Fruit fly (Drosophila melanogaster) whole organism, wandering third instar larva: ENCODE results near the gene CG33127.

ENCODE experiments used
- Abd-B ChIP-seq: fragments of >200 bp; optimal IDR thresholded peaks from 2 replicates; lab custom pipeline; 2017; ENCODE audit warnings: missing biosample characterization, missing genetic modification characterization
- CG32264 ChIP-seq: fragments of 200-800 bp; sonication (Bioruptor generic); optimal IDR thresholded peaks from 2 replicates; lab custom pipeline; 2016; ENCODE audit warnings: missing biosample characterization, missing genetic modification characterization
- CG9705 ChIP-seq: fragments of 200-800 bp; sonication (Bioruptor generic); optimal IDR thresholded peaks from 2 replicates; lab custom pipeline; 2018; ENCODE audit warnings: missing biosample characterization, mild to moderate bottlenecking, missing genetic modification characterization
- CrebA ChIP-seq: fragments of 200-800 bp; sonication (Bioruptor generic); optimal IDR thresholded peaks from 2 replicates; lab custom pipeline; 2016; ENCODE audit warnings: missing biosample characterization, mild to moderate bottlenecking, missing genetic modification characterization, borderline replicate concordance
- Dfd ChIP-seq: fragments of >200 bp; optimal IDR thresholded peaks from 2 replicates; lab custom pipeline; 2017; ENCODE audit warnings: missing biosample characterization, missing genetic modification characterization
- Dif ChIP-seq: fragments of 200-275, 200-300 bp; sonication (Bioruptor generic); optimal IDR thresholded peaks from 2 replicates; lab custom pipeline; 2018; ENCODE audit warnings: missing biosample characterization, missing genetic modification characterization; ENCODE audit not compliant: partially characterized antibody
- Hnf4 ChIP-seq: fragments of 200-800 bp; sonication (Bioruptor generic); optimal IDR thresholded peaks from 2 replicates; lab custom pipeline; 2016; ENCODE audit warnings: missing biosample characterization, mild to moderate bottlenecking, missing genetic modification characterization
- Hr78 ChIP-seq: fragments of >200 bp; optimal IDR thresholded peaks from 2 replicates; lab custom pipeline; 2017; ENCODE audit warnings: missing biosample characterization, missing genetic modification characterization
- Hr83 ChIP-seq: fragments of 200-300 bp; sonication (Bioruptor generic); optimal IDR thresholded peaks from 2 replicates; lab custom pipeline; 2016; ENCODE audit warnings: missing biosample characterization, mild to moderate bottlenecking, missing genetic modification characterization, moderate library complexity; ENCODE audit not compliant: poor library complexity, severe bottlenecking
- Jra ChIP-seq: sonication (Bioruptor generic); optimal IDR thresholded peaks from 2 replicates; lab custom pipeline; 2016; ENCODE audit warnings: missing biosample characterization, missing genetic modification characterization
- Mio ChIP-seq: sonication (Bioruptor generic); optimal IDR thresholded peaks from 2 replicates; lab custom pipeline; 2016; ENCODE audit warnings: missing biosample characterization, missing genetic modification characterization
- N ChIP-seq: fragments of >200 bp; optimal IDR thresholded peaks from 2 replicates; lab custom pipeline; 2018; ENCODE audit warnings: missing biosample characterization, missing external identifiers, missing genetic modification characterization
- Rel ChIP-seq, 2 experiments: fragments of 200-800 bp; sonication (Bioruptor generic) in 1 of 2; optimal IDR thresholded peaks; 2 replicates in 1 of 2; 3 replicates in 1 of 2; lab custom pipeline; 2016 to 2019; ENCODE audit warnings: mild to moderate bottlenecking in 2 of 2, missing biosample characterization in 2 of 2, missing genetic modification characterization in 2 of 2, moderate library complexity in 1 of 2
- Sp1 ChIP-seq: fragments of 200-800 bp; sonication (Bioruptor generic); optimal IDR thresholded peaks from 3 replicates; lab custom pipeline; 2019; ENCODE audit warnings: missing biosample characterization, mild to moderate bottlenecking, missing genetic modification characterization, moderate library complexity
- Vsx2 ChIP-seq: fragments of 200-300, 225-300 bp; sonication (Bioruptor generic); optimal IDR thresholded peaks from 2 replicates; lab custom pipeline; 2018; ENCODE audit warnings: missing biosample characterization, missing genetic modification characterization; ENCODE audit not compliant: partially characterized antibody
- br ChIP-seq: fragments of 200-800 bp; sonication (Bioruptor generic); optimal IDR thresholded peaks from 2 replicates; lab custom pipeline; 2016; ENCODE audit warnings: missing biosample characterization, missing genetic modification characterization
- brk ChIP-seq: fragments of 200-800 bp; sonication (Bioruptor generic); optimal IDR thresholded peaks from 2 replicates; lab custom pipeline; 2016; ENCODE audit warnings: missing biosample characterization, mild to moderate bottlenecking, missing genetic modification characterization
- dmrt93B ChIP-seq: fragments of 200-800 bp; sonication (Bioruptor generic); optimal IDR thresholded peaks from 2 replicates; lab custom pipeline; 2018; ENCODE audit warnings: missing biosample characterization, mild to moderate bottlenecking, missing genetic modification characterization
- dsf ChIP-seq: sonication (Bioruptor generic); optimal IDR thresholded peaks from 2 replicates; lab custom pipeline; 2016; ENCODE audit warnings: missing biosample characterization, missing genetic modification characterization, borderline replicate concordance
- ey ChIP-seq: fragments of 200-800 bp; sonication (Bioruptor generic); optimal IDR thresholded peaks from 2 replicates; lab custom pipeline; 2016; ENCODE audit warnings: missing biosample characterization, missing genetic modification characterization
- foxo ChIP-seq, 2 experiments: fragments of 200-800 bp; sonication (Bioruptor generic); optimal IDR thresholded peaks; 2 replicates in 1 of 2; 3 replicates in 1 of 2; lab custom pipeline; 2016 to 2017; ENCODE audit warnings: missing biosample characterization in 2 of 2, missing genetic modification characterization in 2 of 2
- fru ChIP-seq: fragments of 200-800 bp; sonication (Bioruptor generic); optimal IDR thresholded peaks from 3 replicates; lab custom pipeline; 2016; ENCODE audit warnings: missing biosample characterization, mild to moderate bottlenecking, missing genetic modification characterization
- h ChIP-seq: fragments of 200-800 bp; sonication (Bioruptor generic); optimal IDR thresholded peaks from 3 replicates; lab custom pipeline; 2016; ENCODE audit warnings: missing biosample characterization, mild to moderate bottlenecking, missing genetic modification characterization
- jim ChIP-seq: fragments of 175-275, 200-325 bp; sonication (Bioruptor generic); optimal IDR thresholded peaks from 2 replicates; lab custom pipeline; 2016; ENCODE audit warnings: missing biosample characterization, mild to moderate bottlenecking, missing genetic modification characterization
- lola ChIP-seq: fragments of >200 bp; optimal IDR thresholded peaks from 2 replicates; lab custom pipeline; 2017; ENCODE audit warnings: missing biosample characterization, missing genetic modification characterization
- pan ChIP-seq: fragments of >200 bp; optimal IDR thresholded peaks from 2 replicates; lab custom pipeline; 2017
- rgr ChIP-seq: fragments of 200-800 bp; sonication (Bioruptor generic); optimal IDR thresholded peaks from 3 replicates; lab custom pipeline; 2016; ENCODE audit warnings: missing biosample characterization, mild to moderate bottlenecking, missing genetic modification characterization
- sage ChIP-seq: fragments of 200-800 bp; sonication (Bioruptor generic); optimal IDR thresholded peaks from 2 replicates; lab custom pipeline; 2016; ENCODE audit warnings: missing biosample characterization, mild to moderate bottlenecking, missing genetic modification characterization
- tai ChIP-seq: sonication (Bioruptor generic); optimal IDR thresholded peaks from 2 replicates; lab custom pipeline; 2016; ENCODE audit warnings: missing biosample characterization, missing genetic modification characterization
- usp ChIP-seq: fragments of >200 bp; optimal IDR thresholded peaks from 2 replicates; lab custom pipeline; 2017; ENCODE audit warnings: missing biosample characterization, missing genetic modification characterization
- woc ChIP-seq: sonication (Bioruptor generic); optimal IDR thresholded peaks from 2 replicates; lab custom pipeline; 2016; ENCODE audit warnings: missing biosample characterization, mild to moderate bottlenecking, missing genetic modification characterization

CG33127 gene

DNA sequence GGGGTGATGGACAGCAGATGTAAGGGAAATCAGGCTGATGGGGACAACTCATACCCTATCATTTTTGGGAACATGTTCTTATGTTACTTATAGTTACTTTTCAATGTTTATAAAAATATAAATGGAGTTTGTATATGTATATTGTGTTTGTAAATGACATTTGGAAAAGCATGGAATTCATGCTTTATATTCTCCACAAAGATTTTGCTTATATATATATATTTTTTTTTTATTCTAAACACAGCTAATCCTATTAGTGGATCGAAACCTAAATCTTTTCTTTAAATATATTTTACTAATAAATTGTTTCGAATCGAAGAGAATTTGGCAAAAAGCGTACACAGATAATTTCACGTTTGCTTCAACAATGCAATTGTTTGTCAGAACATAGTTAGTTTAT is 32.9 kb upstream of the CG33127 start, which contains the start of gene Amnionless:
Amnionless (minus strand) TSS at position 101 of the 400 bp plus-strand sequence.
- no peak for TF ChIP-seq Jra
- no peak for TF ChIP-seq CrebA (GFP tag; lab: Kevin White, UChicago)
- no peak for TF ChIP-seq Hr78
- no peak for TF ChIP-seq Abd-B (GFP tag; lab: Kevin White, UChicago)
- TF ChIP-seq usp (GFP tag; lab: Kevin White, UChicago), result no peak
- no peak for TF ChIP-seq brk (GFP tag; lab: Kevin White, UChicago)
- no peak for TF ChIP-seq br (GFP tag; lab: Kevin White, UChicago)
- no peak for TF ChIP-seq Rel (GFP tag; optimal IDR thresholded peaks at IDR 0.05; lab: Kevin White, UChicago)
- no peak for TF ChIP-seq Rel (tag; optimal IDR thresholded peaks at IDR 0.05; lab: Kevin White, UChicago)
- TF ChIP-seq Mio (GFP tag; lab: Kevin White, UChicago), result no peak
- TF ChIP-seq ey (GFP tag; lab: Kevin White, UChicago), result no peak
- no peak for TF ChIP-seq woc (GFP tag; lab: Kevin White, UChicago)
- no peak for TF ChIP-seq Sp1 (GFP tag; lab: Kevin White, UChicago)
- TF ChIP-seq foxo (GFP tag; optimal IDR thresholded peaks at IDR 0.05; lab: Kevin White, UChicago), result no peak
- TF ChIP-seq, all 38 proteins: peak for 0

DNA sequence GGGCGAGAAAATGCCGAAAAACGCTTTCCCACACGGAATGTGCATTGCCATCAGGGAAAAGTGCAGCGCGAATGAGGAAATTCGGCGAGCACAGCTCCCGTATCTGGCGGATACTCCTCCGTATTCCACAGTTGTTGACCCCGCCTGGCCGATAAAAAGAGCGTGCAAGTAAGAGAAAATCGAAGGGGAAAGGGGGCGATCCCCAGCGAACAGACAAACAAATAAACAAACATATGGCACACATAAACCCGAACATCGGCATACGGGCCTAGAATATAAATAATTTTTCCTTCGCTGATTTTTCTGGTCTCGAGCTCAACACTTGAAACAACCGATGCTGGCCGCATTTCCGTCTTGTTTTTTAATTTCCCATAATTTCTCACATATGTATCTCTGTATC is 31.5 kb upstream of the CG33127 start:
- no peak for TF ChIP-seq Mio (GFP tag; lab: Kevin White, UChicago)
- no peak for TF ChIP-seq fru (GFP tag; lab: Kevin White, UChicago)
- TF ChIP-seq CG32264 (GFP tag; lab: Kevin White, UChicago), result no peak
- TF ChIP-seq sage, result no peak
- no peak for TF ChIP-seq Hr78
- no peak for TF ChIP-seq br (GFP tag; lab: Kevin White, UChicago)
- TF ChIP-seq Rel (GFP tag; optimal IDR thresholded peaks at IDR 0.05; lab: Kevin White, UChicago), result no peak
- TF ChIP-seq Rel (tag; optimal IDR thresholded peaks at IDR 0.05; lab: Kevin White, UChicago), result no peak

DNA sequence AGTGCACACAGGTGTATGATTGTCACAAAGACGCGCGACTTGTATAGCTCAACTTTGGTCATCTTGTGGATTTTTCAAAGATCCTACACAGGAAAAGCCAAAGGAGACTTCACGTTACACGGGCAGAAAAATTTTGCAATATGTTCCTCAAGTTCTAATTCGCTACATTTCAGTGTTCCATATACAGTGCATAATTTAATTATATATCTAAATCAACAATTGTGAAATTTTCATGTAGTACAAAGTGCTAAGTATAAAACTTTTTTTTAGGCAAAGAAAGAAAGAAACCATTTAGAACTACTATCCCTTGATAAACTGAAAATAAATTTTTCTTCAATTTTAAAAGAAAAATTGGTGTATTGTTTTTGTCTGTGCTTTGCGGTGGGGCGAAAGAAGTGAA is 31.0 kb upstream of the CG33127 start:
- TF ChIP-seq Hr78, result no peak
- no peak for TF ChIP-seq woc (GFP tag; lab: Kevin White, UChicago)
- no peak for TF ChIP-seq Hr83
- no peak for TF ChIP-seq sage
- TF ChIP-seq Mio (GFP tag; lab: Kevin White, UChicago), result no peak
- no peak for TF ChIP-seq usp (GFP tag; lab: Kevin White, UChicago)
- TF ChIP-seq rgr, result no peak
- no peak for TF ChIP-seq Hnf4 (GFP tag; lab: Kevin White, UChicago)
- no peak for TF ChIP-seq br (GFP tag; lab: Kevin White, UChicago)
- TF ChIP-seq dmrt93B, result no peak
- TF ChIP-seq fru (GFP tag; lab: Kevin White, UChicago), result no peak
- no peak for TF ChIP-seq Dfd (GFP tag; lab: Kevin White, UChicago)

- TF ChIP-seq Sp1 (GFP tag; lab: Kevin White, UChicago) (no peak), dsf (GFP tag; lab: Kevin White, UChicago) (no peak), jim (no peak), br (GFP tag; lab: Kevin White, UChicago) (no peak), dmrt93B (no peak), ey (GFP tag; lab: Kevin White, UChicago) (no peak), Vsx2 (GFP tag; lab: Kevin White, UChicago) (no peak), h (GFP tag; lab: Kevin White, UChicago) (no peak), N (GFP tag; lab: Kevin White, UChicago) (no peak), Dif (GFP tag; lab: Kevin White, UChicago) (no peak), tai (GFP tag; lab: Kevin White, UChicago) (no peak), Abd-B (GFP tag; lab: Kevin White, UChicago) (no peak), lola (GFP tag; lab: Kevin White, UChicago) (no peak), Hr78 (no peak), rgr (no peak)
These were observed 30.2 kb upstream of the CG33127 start, which contains the start of gene CG3625 for dm6 chr2L:291657-292056. TSS of gene CG3625 (minus strand) at chr2L:291795.

- TF ChIP-seq woc (GFP tag; lab: Kevin White, UChicago), result no peak
- no peak for TF ChIP-seq Jra
- TF ChIP-seq Vsx2 (GFP tag; lab: Kevin White, UChicago), result no peak
- TF ChIP-seq Abd-B (GFP tag; lab: Kevin White, UChicago), result no peak
- TF ChIP-seq CG9705 (GFP tag; lab: Kevin White, UChicago), result no peak
- no peak for TF ChIP-seq pan (lab: Kevin White, UChicago)
- TF ChIP-seq lola (GFP tag; lab: Kevin White, UChicago), result no peak
- TF ChIP-seq h (GFP tag; lab: Kevin White, UChicago), result no peak
- TF ChIP-seq Hr78, result no peak
- no peak for TF ChIP-seq br (GFP tag; lab: Kevin White, UChicago)
- no peak for TF ChIP-seq Rel (GFP tag; optimal IDR thresholded peaks at IDR 0.05; lab: Kevin White, UChicago)
- TF ChIP-seq Rel (tag; optimal IDR thresholded peaks at IDR 0.05; lab: Kevin White, UChicago), result no peak
- no peak for TF ChIP-seq sage
- no peak for TF ChIP-seq Hr83
These were observed 29.6 kb upstream of the CG33127 start, which contains the start of gene CG11562 for dm6 chr2L:292301-292700. TSS of gene CG11562 (plus strand) at chr2L:292419.
